Worm (Caenorhabditis elegans) whole organism, late embryonic: ENCODE results near the gene inos-1.

Experiments used
- ceh-22 ChIP-seq: sonication (generic microtip); optimal IDR thresholded peaks from 2 replicates; lab custom pipeline; 2017; ENCODE audit warnings: missing biosample characterization, missing genetic modification characterization
- eyg-1 ChIP-seq: sonication (generic microtip); optimal IDR thresholded peaks from 2 replicates; lab custom pipeline; 2016; ENCODE audit warnings: missing genotype, missing genetic modification characterization, missing compliant biosample characterization
- fkh-6 ChIP-seq: sonication (generic microtip); optimal IDR thresholded peaks from 2 replicates; lab custom pipeline; 2016; ENCODE audit warnings: missing genetic modification characterization, missing compliant biosample characterization
- hlh-30 ChIP-seq: sonication (generic microtip); optimal IDR thresholded peaks from 2 replicates; lab custom pipeline; 2017; ENCODE audit warnings: antibody characterized with exemption, missing genetic modification characterization, missing compliant biosample characterization; ENCODE audit not compliant: insufficient read depth
- nfya-1 ChIP-seq: sonication (generic microtip); optimal IDR thresholded peaks from 2 replicates; lab custom pipeline; 2017; ENCODE audit warnings: missing genetic modification characterization, mild to moderate bottlenecking, missing compliant biosample characterization, antibody characterized with exemption, moderate library complexity
- nhr-11 ChIP-seq: fragments of 150-350 bp; optimal IDR thresholded peaks from 2 replicates; lab custom pipeline; 2014; ENCODE audit warnings: missing biosample characterization, missing genetic modification characterization
- pqm-1 ChIP-seq: sonication (generic microtip); optimal IDR thresholded peaks from 2 replicates; lab custom pipeline; 2016; ENCODE audit warnings: missing genetic modification characterization, missing compliant biosample characterization
- rnt-1 ChIP-seq: sonication (generic microtip); optimal IDR thresholded peaks from 2 replicates; lab custom pipeline; 2016; ENCODE audit warnings: missing genetic modification characterization, missing compliant biosample characterization
- tbx-2 ChIP-seq: sonication (generic microtip); optimal IDR thresholded peaks from 2 replicates; lab custom pipeline; 2016; ENCODE audit warnings: missing genetic modification characterization, missing compliant biosample characterization
- unc-3 ChIP-seq, 2 experiments: fragments of 200-800 bp in 1 of 2; sonication (Bioruptor generic) in 1 of 2; sonication (generic microtip) in 1 of 2; conservative IDR thresholded peaks in 1 of 2; optimal IDR thresholded peaks in 1 of 2; 2 replicates each; pipeline versions ENCODE4 v1.3.6 to Lab custom; 2016 to 2022; ENCODE audit warnings: missing compliant biosample characterization in 2 of 2, missing genetic modification characterization in 2 of 2, missing genetic modification reagents in 1 of 2
- unc-55 ChIP-seq: sonication (generic microtip); optimal IDR thresholded peaks from 2 replicates; lab custom pipeline; 2017; ENCODE audit warnings: missing biosample characterization, missing genetic modification reagents, missing genetic modification characterization
- zip-5 ChIP-seq: sonication (generic microtip); optimal IDR thresholded peaks from 2 replicates; lab custom pipeline; 2016; ENCODE audit warnings: missing genetic modification characterization, missing compliant biosample characterization

DNA sequence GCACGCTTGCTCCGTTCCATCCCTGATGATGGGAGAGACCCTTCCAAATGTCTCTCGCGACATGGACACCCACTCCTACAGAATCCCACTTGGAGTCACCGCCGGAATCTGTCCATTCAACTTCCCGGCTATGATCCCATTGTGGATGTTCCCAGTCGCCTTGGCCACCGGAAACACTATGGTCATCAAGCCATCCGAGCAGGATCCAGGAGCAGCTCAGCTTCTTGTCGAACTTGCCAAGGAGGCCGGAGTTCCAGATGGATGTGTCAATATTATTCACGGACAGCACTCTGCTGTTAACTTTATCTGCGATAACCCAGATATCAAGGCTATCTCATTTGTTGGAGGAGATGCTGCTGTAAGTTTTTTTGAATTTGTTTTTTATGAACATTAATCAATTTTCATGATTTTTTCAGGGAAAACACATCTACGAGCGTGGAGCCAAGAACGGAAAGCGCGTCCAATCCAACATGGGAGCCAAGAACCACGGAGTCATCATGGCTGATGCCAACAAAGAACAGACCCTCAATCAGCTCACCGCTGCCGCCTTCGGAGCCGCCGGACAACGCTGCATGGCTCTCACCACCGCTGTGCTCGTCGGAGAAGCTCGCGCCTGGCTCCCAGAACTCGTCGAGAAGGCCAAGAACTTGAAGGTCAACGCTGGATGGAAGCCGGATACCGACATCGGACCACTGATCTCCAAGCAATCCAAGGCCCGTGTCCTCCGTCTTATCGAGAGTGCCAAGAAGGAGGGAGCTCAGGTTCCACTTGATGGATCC, 29.8 kb upstream of the inos-1 start:
- no peak for TF ChIP-seq rnt-1 (tag; lab: Kevin White, UChicago)
- no peak for TF ChIP-seq tbx-2 (tag; lab: Kevin White, UChicago)
- TF ChIP-seq unc-55 (GFP tag; lab: Kevin White, UChicago), result no peak
- TF ChIP-seq nfya-1 (tag; lab: Kevin White, UChicago), result no peak
- TF ChIP-seq zip-5 (tag; lab: Kevin White, UChicago), result no peak
- no peak for TF ChIP-seq hlh-30 (tag; lab: Kevin White, UChicago)
- TF ChIP-seq eyg-1, result no peak
- no peak for TF ChIP-seq nhr-11
- TF ChIP-seq fkh-6, result no peak
- TF ChIP-seq pqm-1 (tag; lab: Kevin White, UChicago), result no peak
- no peak for TF ChIP-seq unc-3 (GFP tag; conservative IDR thresholded peaks at IDR 0.05; lab: Robert Waterston, UW)
- TF ChIP-seq unc-3 (tag; optimal IDR thresholded peaks at IDR 0.05; lab: Kevin White, UChicago), result no peak
- no peak for TF ChIP-seq ceh-22 (tag; lab: Kevin White, UChicago)
